Worm (Caenorhabditis elegans): ENCODE results near the gene nxf-1.

ce11 chrV:14378052-14378451, 36.8 kb downstream of the nxf-1 start:
- TF ChIP-seq dpl-1 (GFP tag; optimal IDR thresholded peaks at IDR 0.05) (no peak), pha-4 (GFP tag; IDR thresholded peaks at IDR 0.05) (no peak), pha-4 (tag; optimal IDR thresholded peaks at IDR 0.05) (no peak), spr-3 (GFP tag; optimal IDR thresholded peaks at IDR 0.05) (no peak), jun-1 (tag; optimal IDR thresholded peaks at IDR 0.05) (no peak), nhr-41 (GFP tag; IDR thresholded peaks at IDR 0.05) (no peak), T20F7.1 (GFP tag; optimal IDR thresholded peaks at IDR 0.05) (no peak), mdt-29 (GFP tag; IDR thresholded peaks at IDR 0.05) (no peak), dve-1 (tag; optimal IDR thresholded peaks at IDR 0.05; ENCODE audit: insufficient read depth) (no peak), ama-1 (optimal IDR thresholded peaks at IDR 0.05) (no peak), nhr-42 (GFP tag; IDR thresholded peaks at IDR 0.05) (no peak), tag-97 (GFP tag; IDR thresholded peaks at IDR 0.05) (no peak), lin-15B (tag; optimal IDR thresholded peaks at IDR 0.05) (no peak), nhr-237 (tag; optimal IDR thresholded peaks at IDR 0.05) (no peak)
